Worm (Caenorhabditis elegans): ENCODE data around the gene sqv-6.

The sqv-6 gene

ce11 chrV:969005-969562 lies 4.5 kb upstream of the sqv-6 start (continued):
- no peak for TF ChIP-seq akir-1 (GFP tag; optimal IDR thresholded peaks at IDR 0.05)
- TF ChIP-seq dpff-1 (tag; optimal IDR thresholded peaks at IDR 0.05) = no peak
- no peak for TF ChIP-seq ccch-3 (GFP tag; optimal IDR thresholded peaks at IDR 0.05)
- TF ChIP-seq ets-4 (GFP tag; optimal IDR thresholded peaks at IDR 0.05) = no peak
- no peak for TF ChIP-seq F10E7.11 (tag; optimal IDR thresholded peaks at IDR 0.05)
- no peak for TF ChIP-seq F22D6.2 (tag; optimal IDR thresholded peaks at IDR 0.05)
- no peak for TF ChIP-seq nhr-120 (GFP tag; IDR thresholded peaks at IDR 0.05)
- TF ChIP-seq chd-7 (tag; optimal IDR thresholded peaks at IDR 0.05) = no peak
- no peak for TF ChIP-seq sptf-2 (GFP tag; optimal IDR thresholded peaks at IDR 0.05)

ce11 chrV:966164-966563 lies 1.6 kb upstream of the sqv-6 start:
- peak; percentile 74; the same call in 1 of the 2 replicates for TF ChIP-seq hmg-1.2 (GFP tag; IDR thresholded peaks at IDR 0.05)
- no peak for TF ChIP-seq Y53F4B.3 (GFP tag; IDR thresholded peaks at IDR 0.05)

ce11 chrV:949760-950159 lies 14.8 kb downstream of the sqv-6 start, which contains the start of gene Y50D4C.6:
Y50D4C.6 (minus strand) TSS chrV:949860.
- no peak for TF ChIP-seq ztf-26 (tag; optimal IDR thresholded peaks at IDR 0.05)
- TF ChIP-seq ceh-27 (GFP tag; optimal IDR thresholded peaks at IDR 0.05) = no peak
- TF ChIP-seq atf-7 (tag; optimal IDR thresholded peaks at IDR 0.05) = no peak

- TF ChIP-seq ceh-58 (GFP tag; IDR thresholded peaks at IDR 0.05) (no peak), chd-7 (tag; optimal IDR thresholded peaks at IDR 0.05) (no peak), snpc-4 (GFP tag; optimal IDR thresholded peaks at IDR 0.05) (no peak), snpc-4 (tag; optimal IDR thresholded peaks at IDR 0.05) (no peak), K12H6.12 (tag; optimal IDR thresholded peaks at IDR 0.05) (no peak), mel-28 (tag; optimal IDR thresholded peaks at IDR 0.05; ENCODE audit: borderline replicate concordance) (no peak), zfh-2 (GFP tag; conservative IDR thresholded peaks at IDR 0.05) (no peak), ztf-18 (tag; optimal IDR thresholded peaks at IDR 0.05) (no peak), egl-18 (GFP tag; IDR thresholded peaks at IDR 0.05) (no peak), ztf-3 (GFP tag; optimal IDR thresholded peaks at IDR 0.05) (no peak), F33H1.4 (GFP tag; IDR thresholded peaks at IDR 0.05) (no peak), nhr-27 (tag; optimal IDR thresholded peaks at IDR 0.05) (no peak), him-1 (tag; optimal IDR thresholded peaks at IDR 0.05) (no peak)
Observed at ce11 chrV:949084-949483, 15.5 kb downstream of the sqv-6 start.

ce11 chrV:945828-946227 lies 18.8 kb downstream of the sqv-6 start:
- TF ChIP-seq dpl-1 (GFP tag; optimal IDR thresholded peaks at IDR 0.05) (no peak), nfyb-1 (GFP tag; IDR thresholded peaks at IDR 0.05) (peak; percentile 58; the same call in 1 of the 2 replicates)

- TF ChIP-seq ztf-28 (GFP tag; IDR thresholded peaks at IDR 0.05) = no peak
- TF ChIP-seq lin-54 (GFP tag; optimal IDR thresholded peaks at IDR 0.05) = no peak
- no peak for TF ChIP-seq lir-1 (GFP tag; conservative IDR thresholded peaks at IDR 0.05)
- TF ChIP-seq nhr-90 (tag; optimal IDR thresholded peaks at IDR 0.05) = no peak
- no peak for TF ChIP-seq nhr-80 (tag; optimal IDR thresholded peaks at IDR 0.05)
- no peak for TF ChIP-seq F33H1.4 (GFP tag; IDR thresholded peaks at IDR 0.05)
- no peak for TF ChIP-seq mcd-1 (GFP tag; IDR thresholded peaks at IDR 0.05)
- no peak for TF ChIP-seq ekl-4 (GFP tag; IDR thresholded peaks at IDR 0.05)
- no peak for TF ChIP-seq Y53F4B.3 (GFP tag; IDR thresholded peaks at IDR 0.05)
- TF ChIP-seq die-1 (tag; optimal IDR thresholded peaks at IDR 0.05) = no peak
- no peak for TF ChIP-seq lsy-27 (tag; optimal IDR thresholded peaks at IDR 0.05; ENCODE audit: borderline replicate concordance, insufficient read depth)
- TF ChIP-seq egl-18 (GFP tag; IDR thresholded peaks at IDR 0.05) = no peak
Observed at ce11 chrV:945144-945543, 19.4 kb downstream of the sqv-6 start, which contains the start of gene Y50D4C.3. Y50D4C.3 (minus strand) TSS chrV:945244.

Data from whole organism, young adult.